Fruit fly (Drosophila melanogaster) whole organism, embryonic: ENCODE results near the gene mei-P26.
A peak's percentile ranks its signal among the peaks of the same experiment; 100 is the strongest.

Experiments
- CG11093 ChIP-seq: fragments of 200-800 bp; sonication (Bioruptor generic); IDR thresholded peaks from 3 replicates; pipeline ENCODE4 v1.3.6; 2022; ENCODE audit warnings: missing biosample characterization, missing genetic modification characterization
- CG11696 ChIP-seq: fragments of 200-800 bp; sonication (Bioruptor generic); IDR thresholded peaks from 2 replicates; pipeline ENCODE4 v1.3.6; 2022; ENCODE audit warnings: missing biosample characterization, missing genetic modification characterization
- CG12769 ChIP-seq: fragments of 200-800 bp; sonication (Bioruptor generic); optimal IDR thresholded peaks from 2 replicates; lab custom pipeline; 2019; ENCODE audit warnings: missing biosample characterization, mild to moderate bottlenecking, missing genetic modification characterization, moderate library complexity
- CG13424 ChIP-seq: fragments of 200-800 bp; sonication (Bioruptor generic); optimal IDR thresholded peaks from 2 replicates; lab custom pipeline; 2019; ENCODE audit warnings: missing biosample characterization, mild to moderate bottlenecking, missing genetic modification characterization, moderate library complexity
- CG14710 ChIP-seq: fragments of 200-800 bp; sonication (Bioruptor generic); optimal IDR thresholded peaks from 3 replicates; lab custom pipeline; 2019; ENCODE audit warnings: missing biosample characterization, mild to moderate bottlenecking, missing genetic modification characterization, moderate library complexity
- CG15601 ChIP-seq: fragments of 200-800 bp; sonication (Bioruptor generic); optimal IDR thresholded peaks from 3 replicates; lab custom pipeline; 2019; ENCODE audit warnings: missing biosample characterization, mild to moderate bottlenecking, missing genetic modification characterization, moderate library complexity
- CG16863 ChIP-seq: fragments of 200-800 bp; sonication (Bioruptor generic); optimal IDR thresholded peaks from 3 replicates; lab custom pipeline; 2016; ENCODE audit warnings: missing biosample characterization, missing genetic modification characterization
- CG18476 ChIP-seq: fragments of 200-800 bp; sonication (Bioruptor generic); optimal IDR thresholded peaks from 2 replicates; lab custom pipeline; 2016; ENCODE audit warnings: missing biosample characterization, mild to moderate bottlenecking, missing genetic modification characterization
- CG2116 ChIP-seq: fragments of 200-800 bp; sonication (Bioruptor generic); optimal IDR thresholded peaks from 3 replicates; lab custom pipeline; 2018; ENCODE audit warnings: missing biosample characterization, mild to moderate bottlenecking, missing genetic modification characterization
- CG31365 ChIP-seq: fragments of 200-800 bp; sonication (Bioruptor generic); optimal IDR thresholded peaks from 2 replicates; lab custom pipeline; 2018; ENCODE audit warnings: missing biosample characterization, mild to moderate bottlenecking, missing genetic modification characterization
- CG32532 ChIP-seq: fragments of 200-800 bp; sonication (Bioruptor generic); IDR thresholded peaks from 2 replicates; pipeline ENCODE4 v1.3.6; 2022; ENCODE audit warnings: missing biosample characterization, missing genetic modification characterization
- CG4282 ChIP-seq: fragments of 200-800 bp; sonication (Bioruptor generic); optimal IDR thresholded peaks from 2 replicates; lab custom pipeline; 2016; ENCODE audit warnings: missing biosample characterization, missing genetic modification characterization
- CG4707 ChIP-seq: fragments of 200-800 bp; sonication (Bioruptor generic); optimal IDR thresholded peaks from 2 replicates; lab custom pipeline; 2018; ENCODE audit warnings: missing biosample characterization, mild to moderate bottlenecking, missing genetic modification characterization, moderate library complexity
- CG4854 ChIP-seq: fragments of 200-800 bp; sonication (Bioruptor generic); optimal IDR thresholded peaks from 2 replicates; lab custom pipeline; 2016; ENCODE audit warnings: missing biosample characterization, missing genetic modification characterization, inconsistent platforms
- CG6689 ChIP-seq: fragments of 200-800 bp; sonication (Bioruptor generic); IDR thresholded peaks from 2 replicates; pipeline ENCODE4 v1.3.6; 2022; ENCODE audit warnings: missing biosample characterization, missing genetic modification characterization
- CG7839 ChIP-seq: fragments of 200-800 bp; sonication (Bioruptor generic); optimal IDR thresholded peaks from 3 replicates; lab custom pipeline; 2018; ENCODE audit warnings: missing biosample characterization, mild to moderate bottlenecking, missing genetic modification characterization, moderate library complexity
- CG8478 ChIP-seq: fragments of >200 bp; optimal IDR thresholded peaks from 2 replicates; lab custom pipeline; 2018
- CG9215 ChIP-seq: fragments of 200-800 bp; sonication (Bioruptor generic); IDR thresholded peaks from 2 replicates; pipeline ENCODE4 v1.3.6; 2022; ENCODE audit warnings: missing biosample characterization, missing genetic modification characterization
- CG9797 ChIP-seq: fragments of 200-800 bp; sonication (Bioruptor generic); optimal IDR thresholded peaks from 3 replicates; lab custom pipeline; 2018; ENCODE audit warnings: missing biosample characterization, mild to moderate bottlenecking, missing genetic modification characterization
- CHES-1-like ChIP-seq: fragments of 200-800 bp; sonication (Bioruptor generic); optimal IDR thresholded peaks from 2 replicates; lab custom pipeline; 2016; ENCODE audit warnings: missing biosample characterization, missing genetic modification characterization
- CrebB ChIP-seq: fragments of 200-800 bp; sonication (Bioruptor generic); optimal IDR thresholded peaks from 3 replicates; lab custom pipeline; 2018; ENCODE audit warnings: missing biosample characterization, mild to moderate bottlenecking, missing genetic modification characterization
- Dbx ChIP-seq: fragments of 200-800 bp; sonication (Bioruptor generic); IDR thresholded peaks from 3 replicates; pipeline ENCODE4 v1.3.6; 2022; ENCODE audit warnings: missing biosample characterization, missing genetic modification characterization
- Dll ChIP-seq: fragments of 200-800 bp; sonication (Bioruptor generic); IDR thresholded peaks from 4 replicates; pipeline ENCODE4 v1.3.6; 2022; ENCODE audit warnings: missing biosample characterization, missing genetic modification characterization; ENCODE audit not compliant: partially characterized antibody
- HmgZ ChIP-seq: fragments of 200-800 bp; sonication (Bioruptor generic); optimal IDR thresholded peaks from 2 replicates; lab custom pipeline; 2018; ENCODE audit warnings: missing biosample characterization, mild to moderate bottlenecking, missing genetic modification characterization
- Hr78 ChIP-seq, 2 experiments: fragments of 200-800 bp in 1 of 2; fragments of >200 bp in 1 of 2; sonication (Bioruptor generic) in 1 of 2; optimal IDR thresholded peaks; 2 replicates each; lab custom pipeline; 2017 to 2019; ENCODE audit warnings: missing biosample characterization in 2 of 2, missing genetic modification characterization in 2 of 2, mild to moderate bottlenecking in 1 of 2, moderate library complexity in 1 of 2
- Hsf ChIP-seq: fragments of 200-800 bp; sonication (Bioruptor generic); optimal IDR thresholded peaks from 3 replicates; lab custom pipeline; 2016; ENCODE audit warnings: missing biosample characterization, missing genetic modification characterization
- MESR4 ChIP-seq: fragments of 200-800 bp; sonication (Bioruptor generic); optimal IDR thresholded peaks from 2 replicates; lab custom pipeline; 2018; ENCODE audit warnings: missing biosample characterization, mild to moderate bottlenecking, missing genetic modification characterization, moderate library complexity
- Max ChIP-seq: fragments of 200-800 bp; sonication (Bioruptor generic); optimal IDR thresholded peaks from 2 replicates; lab custom pipeline; 2016; ENCODE audit warnings: missing biosample characterization, mild to moderate bottlenecking, missing genetic modification characterization
- Nf-YA ChIP-seq: fragments of 200-800 bp; sonication (Bioruptor generic); IDR thresholded peaks from 2 replicates; pipeline ENCODE4 v1.3.6; 2022; ENCODE audit warnings: missing biosample characterization, missing genetic modification characterization
- Ptx1 ChIP-seq: fragments of 200-800 bp; sonication (Bioruptor generic); IDR thresholded peaks from 2 replicates; pipeline ENCODE4 v1.3.6; 2022; ENCODE audit warnings: missing biosample characterization, missing genetic modification characterization
- Six4 ChIP-seq: fragments of 200-800 bp; sonication (Bioruptor generic); optimal IDR thresholded peaks from 2 replicates; lab custom pipeline; 2016; ENCODE audit warnings: missing biosample characterization, missing genetic modification characterization
- Stat92E ChIP-seq, 3 experiments: fragments of >200 bp in 2 of 3; fragments of 200-800 bp in 1 of 3; sonication (Bioruptor generic) in 1 of 3; optimal IDR thresholded peaks; 2 replicates each; lab custom pipeline; 2017 to 2019; ENCODE audit warnings: missing biosample characterization in 3 of 3, missing genetic modification characterization in 3 of 3, mild to moderate bottlenecking in 1 of 3, moderate library complexity in 1 of 3
- Trl ChIP-seq, 3 experiments: fragments of >200 bp in 2 of 3; fragments of 200-800 bp in 1 of 3; sonication (Bioruptor generic) in 1 of 3; optimal IDR thresholded peaks; 2 replicates in 1 of 3; 3 replicates in 2 of 3; lab custom pipeline; 2016 to 2017; ENCODE audit warnings: missing biosample characterization in 1 of 3, missing genetic modification characterization in 1 of 3
- YL-1 ChIP-seq: fragments of 200-800 bp; sonication (Bioruptor generic); optimal IDR thresholded peaks from 3 replicates; lab custom pipeline; 2017; ENCODE audit warnings: missing biosample characterization, mild to moderate bottlenecking, missing genetic modification characterization
- btn ChIP-seq: fragments of 200-800 bp; sonication (Bioruptor generic); optimal IDR thresholded peaks from 2 replicates; lab custom pipeline; 2016; ENCODE audit warnings: missing biosample characterization, missing genetic modification characterization
- chif ChIP-seq, 2 experiments: fragments of 200-800 bp; sonication (Bioruptor generic); optimal IDR thresholded peaks; 3 replicates each; lab custom pipeline; 2016; ENCODE audit warnings: missing biosample characterization in 2 of 2, missing genetic modification characterization in 2 of 2
- croc ChIP-seq: fragments of 200-800 bp; sonication (Bioruptor generic); conservative IDR thresholded peaks from 3 replicates; pipeline ENCODE4 v1.3.6; 2022; ENCODE audit warnings: missing biosample characterization, missing genetic modification characterization
- en ChIP-seq: fragments of 200-800 bp; sonication (Bioruptor generic); optimal IDR thresholded peaks from 2 replicates; lab custom pipeline; 2016; ENCODE audit warnings: missing biosample characterization, missing genetic modification characterization
- esg ChIP-seq: fragments of 200-800 bp; sonication (Bioruptor generic); conservative IDR thresholded peaks from 2 replicates; pipeline ENCODE4 v1.3.6; 2022; ENCODE audit warnings: missing biosample characterization, missing genetic modification characterization
- fu2 ChIP-seq: fragments of 200-800 bp; sonication (Bioruptor generic); optimal IDR thresholded peaks from 2 replicates; lab custom pipeline; 2016; ENCODE audit warnings: missing biosample characterization, missing genetic modification characterization
- lola ChIP-seq, 3 experiments: fragments of >200 bp in 2 of 3; fragments of 200-800 bp in 1 of 3; sonication (Bioruptor generic) in 1 of 3; optimal IDR thresholded peaks; 2 replicates each; lab custom pipeline; 2017 to 2019; ENCODE audit warnings: missing biosample characterization in 3 of 3, missing genetic modification characterization in 3 of 3, mild to moderate bottlenecking in 1 of 3, moderate library complexity in 1 of 3
- pfk ChIP-seq: fragments of 200-800 bp; sonication (Bioruptor generic); optimal IDR thresholded peaks from 2 replicates; lab custom pipeline; 2018; ENCODE audit warnings: missing biosample characterization, mild to moderate bottlenecking, missing genetic modification characterization, moderate library complexity
- rib ChIP-seq: fragments of 200-800 bp; sonication (Bioruptor generic); IDR thresholded peaks from 2 replicates; pipeline ENCODE4 v1.3.6; 2022; ENCODE audit warnings: missing biosample characterization, missing genetic modification characterization
- sens ChIP-seq: fragments of 200-800 bp; sonication (Bioruptor generic); peaks from one replicate; lab custom pipeline; 2016; ENCODE audit warnings: missing biosample characterization, missing genetic modification characterization
- tup ChIP-seq: fragments of 200-800 bp; sonication (Bioruptor generic); optimal IDR thresholded peaks from 2 replicates; lab custom pipeline; 2016; ENCODE audit warnings: missing biosample characterization, mild to moderate bottlenecking, missing genetic modification characterization, moderate library complexity
- unc-4 ChIP-seq: fragments of 200-800 bp; sonication (Bioruptor generic); IDR thresholded peaks from 2 replicates; pipeline ENCODE4 v1.3.6; 2022; ENCODE audit warnings: missing biosample characterization, missing genetic modification characterization; ENCODE audit not compliant: partially characterized antibody
- vfl ChIP-seq: fragments of 200-800 bp; sonication (Bioruptor generic); optimal IDR thresholded peaks from 2 replicates; lab custom pipeline; 2016; ENCODE audit warnings: missing biosample characterization, missing genetic modification characterization
- vnd ChIP-seq: fragments of 200-800 bp; sonication (Bioruptor generic); IDR thresholded peaks from 3 replicates; pipeline ENCODE4 v1.3.6; 2022; ENCODE audit warnings: missing biosample characterization, missing genetic modification characterization; ENCODE audit not compliant: partially characterized antibody
- zfh1 ChIP-seq: fragments of 200-800 bp; sonication (Bioruptor generic); IDR thresholded peaks from 3 replicates; pipeline ENCODE4 v1.3.6; 2022; ENCODE audit warnings: missing biosample characterization, missing genetic modification characterization

mei-P26 gene

DNA sequence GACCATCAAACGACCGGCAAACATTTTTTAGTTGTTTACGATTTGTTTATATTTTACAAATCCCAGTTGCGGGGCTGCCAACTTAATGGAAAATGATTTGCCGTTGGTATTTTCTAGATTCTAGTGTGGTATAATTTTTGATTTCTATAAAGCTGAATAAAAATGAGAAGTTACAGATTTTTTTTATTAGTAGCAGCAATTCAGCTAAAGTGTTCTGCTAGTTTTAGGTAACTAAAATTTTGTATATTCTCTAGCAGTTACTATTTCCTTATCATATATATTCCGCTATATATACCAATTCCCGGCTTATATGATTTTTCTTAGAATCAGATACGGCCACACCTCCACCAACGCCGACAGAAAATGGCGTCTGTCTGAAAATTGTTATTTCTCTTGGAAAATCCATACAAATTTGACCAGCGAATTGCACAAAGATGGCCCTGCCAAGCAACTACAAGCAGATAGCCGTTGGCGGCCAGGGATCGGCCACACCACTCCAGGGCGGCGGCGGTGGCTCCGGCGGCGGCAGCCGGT lies 14.0 kb upstream of the mei-P26 start, which contains the start of the genes fh and Bap111 (continued):
- TF ChIP-seq CG16863 (GFP tag; lab: Kevin White, UChicago) (no peak), croc (GFP tag; lab: Robert Waterston, UW) (no peak), Stat92E (GFP tag; optimal IDR thresholded peaks at IDR 0.05; lab: Kevin White, UChicago) (peak in 1 of 3 experiments; percentile 48), YL-1 (peak; percentile 72), CG4707 (GFP tag; lab: Kevin White, UChicago) (no peak), CG2116 (peak; percentile 22), CG13424 (tag; lab: Kevin White, UChicago) (no peak), CG9215 (no peak), CHES-1-like (GFP tag; lab: Kevin White, UChicago) (peak; percentile 50), sens (GFP tag; lab: Kevin White, UChicago) (peak; percentile 90), chif (GFP tag; optimal IDR thresholded peaks at IDR 0.05; lab: Kevin White, UChicago) (no peak), CG4854 (GFP tag; lab: Kevin White, UChicago) (no peak), unc-4 (GFP tag; lab: Robert Waterston, UW) (no peak), CG12769 (no peak), pfk (GFP tag; lab: Kevin White, UChicago) (no peak), CG14710 (tag; lab: Kevin White, UChicago) (peak; percentile 59), lola (GFP tag; optimal IDR thresholded peaks at IDR 0.05; lab: Kevin White, UChicago) (no peak), CG7839 (tag; lab: Kevin White, UChicago) (no peak), CG9797 (peak; percentile 78), CG15601 (peak; percentile 7), HmgZ (tag; lab: Kevin White, UChicago) (peak; percentile 18)

DNA sequence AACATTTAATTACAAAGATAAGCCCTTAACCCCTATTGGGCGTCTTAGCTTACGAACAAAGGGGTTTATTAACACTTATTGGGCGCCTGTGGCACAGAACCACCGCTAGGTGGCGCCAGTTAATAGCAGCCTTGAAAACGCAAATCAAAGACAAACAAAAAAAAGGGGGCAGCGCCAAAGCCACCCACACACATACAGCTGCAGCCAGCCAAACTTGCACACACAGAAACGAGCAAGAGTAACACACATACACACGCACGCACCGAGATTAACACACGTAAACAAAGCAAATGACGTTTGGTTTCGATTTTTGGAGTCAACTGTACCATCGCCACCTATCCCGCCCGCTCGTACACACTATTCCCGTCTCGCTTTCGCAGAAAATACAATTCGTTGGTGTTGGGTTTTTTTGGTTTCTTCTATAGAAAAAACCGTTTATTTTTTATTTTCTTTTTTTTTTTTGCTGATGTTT lies 10.9 kb upstream of the mei-P26 start:
- TF ChIP-seq CG18476 (GFP tag; lab: Kevin White, UChicago) (no peak), Hr78 (GFP tag; optimal IDR thresholded peaks at IDR 0.05; lab: Kevin White, UChicago) (no peak), MESR4 (GFP tag; lab: Kevin White, UChicago) (peak; percentile 40), CG6689 (GFP tag; lab: Robert Waterston, UW) (no peak), CG11093 (GFP tag; lab: Robert Waterston, UW) (no peak), CrebB (tag; lab: Kevin White, UChicago) (peak; percentile 12), Dbx (peak; percentile 75; the same call in 2 of the 3 replicates), CG8478 (no peak), Hsf (GFP tag; lab: Kevin White, UChicago) (peak; percentile 35), vfl (GFP tag; lab: Kevin White, UChicago) (no peak), en (no peak), Trl (optimal IDR thresholded peaks at IDR 0.05; lab: Kevin White, UChicago) (no peak), Trl (GFP tag; optimal IDR thresholded peaks at IDR 0.05; lab: Kevin White, UChicago) (no peak), btn (GFP tag; lab: Kevin White, UChicago) (no peak), Six4 (GFP tag; lab: Kevin White, UChicago) (no peak), esg (GFP tag; lab: Robert Waterston, UW) (no peak), zfh1 (GFP tag; lab: Robert Waterston, UW) (peak; percentile 49; the same call in 1 of the 3 replicates), fu2 (GFP tag; lab: Kevin White, UChicago) (no peak), tup (GFP tag; lab: Kevin White, UChicago) (no peak), Ptx1 (GFP tag; lab: Robert Waterston, UW) (peak; percentile 57; the same call in 1 of the 2 replicates), CG31365 (no peak), CG4282 (peak; percentile 27), Nf-YA (GFP tag; lab: Robert Waterston, UW) (0 out of 2 replicates have a peak, but pooled peaks have one; percentile 8), Max (GFP tag; lab: Kevin White, UChicago) (no peak), rib (peak; percentile 73; the same call in 1 of the 2 replicates), CG11696 (0 out of 2 replicates have a peak, but pooled peaks have one; percentile 29), CG32532 (GFP tag; lab: Robert Waterston, UW) (peak; percentile 65; the same call in 1 of the 2 replicates), Dll (no peak), vnd (GFP tag; lab: Robert Waterston, UW) (no peak)
